Worm (Caenorhabditis elegans): ENCODE data around the gene wee-1.1.

DNA sequence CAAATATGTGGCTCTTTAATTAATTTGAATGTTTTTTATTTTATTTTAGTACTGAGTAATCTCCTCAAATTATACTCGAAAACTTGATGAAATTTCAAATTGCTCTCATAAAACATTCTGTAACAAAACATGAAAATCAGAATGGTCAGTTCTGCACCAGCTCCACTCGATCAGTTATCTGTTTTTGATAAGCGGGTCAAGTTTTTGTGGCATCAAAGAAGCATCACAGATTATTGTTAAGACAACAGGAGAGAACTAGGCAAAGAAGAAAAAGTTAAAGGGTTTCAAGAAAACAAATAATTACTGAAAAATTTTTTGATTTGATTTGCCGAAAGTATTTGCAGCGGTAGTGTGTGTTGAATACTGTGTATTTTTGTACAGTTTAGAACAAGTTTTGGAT lies 23.8 kb upstream of the wee-1.1 start:
- TF ChIP-seq dpl-1 (GFP tag; optimal IDR thresholded peaks at IDR 0.05) (no peak), hmg-1.1 (GFP tag; IDR thresholded peaks at IDR 0.05) (no peak), ceh-28 (tag; optimal IDR thresholded peaks at IDR 0.05) (no peak), pha-4 (GFP tag; IDR thresholded peaks at IDR 0.05) (no peak), pha-4 (tag; optimal IDR thresholded peaks at IDR 0.05) (no peak), dmd-8 (GFP tag; IDR thresholded peaks at IDR 0.05) (no peak), F44E2.7 (GFP tag; IDR thresholded peaks at IDR 0.05) (no peak), jun-1 (tag; optimal IDR thresholded peaks at IDR 0.05) (no peak), mdt-29 (GFP tag; IDR thresholded peaks at IDR 0.05) (no peak), mdl-1 (tag; optimal IDR thresholded peaks at IDR 0.05) (no peak), ZK546.5 (tag; optimal IDR thresholded peaks at IDR 0.05) (no peak), T26A8.4 (GFP tag; IDR thresholded peaks at IDR 0.05) (no peak), Y5F2A.4 (GFP tag; optimal IDR thresholded peaks at IDR 0.05) (no peak), F49E8.2 (tag; optimal IDR thresholded peaks at IDR 0.05; ENCODE audit: borderline replicate concordance) (no peak), lir-3 (tag; optimal IDR thresholded peaks at IDR 0.05) (no peak)

Measured in whole organism, L4 larva.